Worm (Caenorhabditis elegans) whole organism, L3 larva: ENCODE results near the gene clec-54.

Experiments used
- R02D3.7 ChIP-seq: fragments of 150-350 bp; optimal IDR thresholded peaks from 2 replicates; lab custom pipeline; 2014; ENCODE audit warnings: missing biosample characterization, missing genetic modification characterization
- ceh-82 ChIP-seq: fragments of 150-350 bp; optimal IDR thresholded peaks from 2 replicates; lab custom pipeline; 2014; ENCODE audit warnings: missing biosample characterization, missing genetic modification characterization
- ceh-9 ChIP-seq: sonication (generic microtip); optimal IDR thresholded peaks from 2 replicates; lab custom pipeline; 2018; ENCODE audit warnings: missing biosample characterization, missing genetic modification characterization
- daf-12 ChIP-seq: fragments of 150-350 bp; optimal IDR thresholded peaks from 2 replicates; lab custom pipeline; 2014; ENCODE audit warnings: missing biosample characterization, missing genetic modification reagents, missing genetic modification characterization
- fkh-10 ChIP-seq: sonication (generic microtip); optimal IDR thresholded peaks from 2 replicates; lab custom pipeline; 2017; ENCODE audit warnings: missing biosample characterization, missing genetic modification reagents, missing genetic modification characterization
- fkh-2 ChIP-seq: fragments of 150-350 bp; optimal IDR thresholded peaks from 2 replicates; lab custom pipeline; 2014; ENCODE audit warnings: missing biosample characterization, missing genetic modification reagents, missing genetic modification characterization
- nfya-1 ChIP-seq: sonication (generic microtip); optimal IDR thresholded peaks from 2 replicates; lab custom pipeline; 2017; ENCODE audit warnings: missing genetic modification characterization, mild to moderate bottlenecking, missing compliant biosample characterization, antibody characterized with exemption, moderate library complexity; ENCODE audit not compliant: insufficient read depth
- nhr-237 ChIP-seq: fragments of 150-350 bp; optimal IDR thresholded peaks from 2 replicates; lab custom pipeline; 2014; ENCODE audit warnings: missing biosample characterization, missing genetic modification characterization
- pqm-1 ChIP-seq: fragments of 150-350 bp; optimal IDR thresholded peaks from 2 replicates; lab custom pipeline; 2017; ENCODE audit warnings: missing biosample characterization, missing genetic modification characterization, inconsistent platforms
- snpc-4 ChIP-seq: fragments of 150-350 bp; optimal IDR thresholded peaks from 2 replicates; lab custom pipeline; 2014; ENCODE audit warnings: missing biosample characterization, missing genetic modification characterization
- unc-39 ChIP-seq: sonication (generic microtip); optimal IDR thresholded peaks from 4 replicates; lab custom pipeline; 2017; ENCODE audit warnings: missing biosample characterization, missing genetic modification characterization
- ztf-11 ChIP-seq: fragments of 150-350 bp; optimal IDR thresholded peaks from 2 replicates; lab custom pipeline; 2014; ENCODE audit warnings: missing biosample characterization, missing genetic modification characterization

DNA sequence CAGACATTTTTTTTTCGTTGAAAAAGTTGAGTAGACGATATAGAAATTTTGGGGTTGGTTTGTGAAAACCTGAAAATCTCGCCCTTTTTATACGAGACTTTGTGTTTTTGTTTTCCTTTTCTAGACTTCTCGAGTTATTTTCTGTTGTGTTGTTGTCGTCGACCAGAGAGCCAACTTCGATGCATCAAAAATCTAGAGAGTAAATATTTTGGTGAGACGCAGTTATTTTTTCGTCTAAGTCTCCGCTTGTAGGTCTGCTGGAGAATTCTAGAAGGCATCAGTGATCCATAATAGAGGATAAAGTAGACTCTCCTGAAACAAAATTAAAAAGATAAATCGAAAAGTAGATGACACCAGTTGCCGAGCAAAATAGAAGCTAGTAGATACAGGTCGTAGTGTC lies 12.3 kb upstream of the clec-54 start, which contains the start of gene F08H9.4:
- no peak for TF ChIP-seq daf-12 (tag; lab: Kevin White, UChicago)
- no peak for TF ChIP-seq ceh-82 (tag; lab: Kevin White, UChicago)
- TF ChIP-seq fkh-10 (GFP tag; lab: Kevin White, UChicago): no peak
- TF ChIP-seq ztf-11: no peak
- TF ChIP-seq unc-39 (tag; lab: Kevin White, UChicago): no peak
- no peak for TF ChIP-seq fkh-2 (tag; lab: Kevin White, UChicago)
- no peak for TF ChIP-seq nhr-237 (tag; lab: Kevin White, UChicago)
- no peak for TF ChIP-seq R02D3.7 (tag; lab: Kevin White, UChicago)
- no peak for TF ChIP-seq pqm-1
- no peak for TF ChIP-seq snpc-4 (tag; lab: Kevin White, UChicago)
- no peak for TF ChIP-seq ceh-9 (tag; lab: Kevin White, UChicago)
- TF ChIP-seq nfya-1 (tag; lab: Kevin White, UChicago): no peak
